Worm (Caenorhabditis elegans) whole organism, L3 larva: ENCODE measurements around the gene T10C6.10.

Experiments
- R02D3.7 ChIP-seq: fragments of 150-350 bp; optimal IDR thresholded peaks from 2 replicates; lab custom pipeline; 2014; ENCODE audit warnings: missing biosample characterization, missing genetic modification characterization
- aly-2 ChIP-seq: fragments of 150-350 bp; optimal IDR thresholded peaks from 2 replicates; lab custom pipeline; 2014; ENCODE audit warnings: missing biosample characterization, missing genetic modification characterization
- ama-1 ChIP-seq: fragments of 150-350 bp; optimal IDR thresholded peaks from 2 replicates; lab custom pipeline; 2018
- ceh-28 ChIP-seq: fragments of 150-350 bp; optimal IDR thresholded peaks from 2 replicates; lab custom pipeline; 2014; ENCODE audit warnings: missing biosample characterization, missing genetic modification reagents, missing genetic modification characterization
- ceh-82 ChIP-seq: fragments of 150-350 bp; optimal IDR thresholded peaks from 2 replicates; lab custom pipeline; 2014; ENCODE audit warnings: missing biosample characterization, missing genetic modification characterization
- daf-12 ChIP-seq: fragments of 150-350 bp; optimal IDR thresholded peaks from 2 replicates; lab custom pipeline; 2014; ENCODE audit warnings: missing biosample characterization, missing genetic modification reagents, missing genetic modification characterization
- egl-27 ChIP-seq: sonication (generic microtip); optimal IDR thresholded peaks from 4 replicates; lab custom pipeline; 2017; ENCODE audit warnings: missing biosample characterization, missing genetic modification reagents, missing genetic modification characterization
- elt-1 ChIP-seq: fragments of 150-350 bp; optimal IDR thresholded peaks from 2 replicates; lab custom pipeline; 2014; ENCODE audit warnings: missing biosample characterization, missing genetic modification characterization
- elt-2 ChIP-seq: sonication (generic microtip); optimal IDR thresholded peaks from 2 replicates; lab custom pipeline; 2016; ENCODE audit warnings: missing genetic modification reagents, mild to moderate bottlenecking, missing genetic modification characterization, missing compliant biosample characterization
- elt-3 ChIP-seq, 3 experiments: fragments of 150-350 bp in 1 of 3; sonication (generic microtip) in 2 of 3; optimal IDR thresholded peaks; 2 replicates in 2 of 3; 4 replicates in 1 of 3; lab custom pipeline; 2014 to 2017; ENCODE audit warnings: missing biosample characterization in 3 of 3, missing genetic modification characterization in 3 of 3
- fkh-10 ChIP-seq: sonication (generic microtip); optimal IDR thresholded peaks from 2 replicates; lab custom pipeline; 2017; ENCODE audit warnings: missing biosample characterization, missing genetic modification reagents, missing genetic modification characterization
- fkh-2 ChIP-seq: fragments of 150-350 bp; optimal IDR thresholded peaks from 2 replicates; lab custom pipeline; 2014; ENCODE audit warnings: missing biosample characterization, missing genetic modification reagents, missing genetic modification characterization
- fos-1 ChIP-seq: fragments of 150-350 bp; optimal IDR thresholded peaks from 2 replicates; lab custom pipeline; 2014; ENCODE audit warnings: missing biosample characterization, missing genetic modification characterization
- hmg-11 ChIP-seq: sonication (generic microtip); optimal IDR thresholded peaks from 2 replicates; lab custom pipeline; 2016; ENCODE audit warnings: missing genetic modification characterization, missing compliant biosample characterization
- lin-15B ChIP-seq: fragments of 150-350 bp; optimal IDR thresholded peaks from 2 replicates; lab custom pipeline; 2014; ENCODE audit warnings: missing biosample characterization, missing genetic modification characterization
- lin-39 ChIP-seq: fragments of 150-350 bp; optimal IDR thresholded peaks from 2 replicates; lab custom pipeline; 2018; ENCODE audit warnings: missing biosample characterization, missing genetic modification reagents, missing genetic modification characterization
- mdl-1 ChIP-seq: fragments of 150-350 bp; optimal IDR thresholded peaks from 2 replicates; lab custom pipeline; 2014; ENCODE audit warnings: missing biosample characterization, missing genetic modification characterization
- mml-1 ChIP-seq: fragments of 150-350 bp; sonication (generic microtip); optimal IDR thresholded peaks from 3 replicates; lab custom pipeline; 2014; ENCODE audit warnings: missing biosample characterization, missing genetic modification characterization
- nhr-12 ChIP-seq: fragments of 150-350 bp; optimal IDR thresholded peaks from 2 replicates; lab custom pipeline; 2014; ENCODE audit warnings: missing biosample characterization, missing genetic modification characterization
- nhr-23 ChIP-seq: fragments of 150-350 bp; optimal IDR thresholded peaks from 2 replicates; lab custom pipeline; 2014; ENCODE audit warnings: missing biosample characterization, missing genetic modification reagents, missing genetic modification characterization
- nhr-237 ChIP-seq: fragments of 150-350 bp; optimal IDR thresholded peaks from 2 replicates; lab custom pipeline; 2014; ENCODE audit warnings: missing biosample characterization, missing genetic modification characterization
- nhr-25 ChIP-seq: sonication (generic microtip); optimal IDR thresholded peaks from 2 replicates; lab custom pipeline; 2017; ENCODE audit warnings: missing biosample characterization, missing genetic modification characterization
- nhr-28 ChIP-seq: fragments of 150-350 bp; optimal IDR thresholded peaks from 2 replicates; lab custom pipeline; 2014; ENCODE audit warnings: missing biosample characterization, missing genetic modification characterization
- nhr-67 ChIP-seq: fragments of 150-350 bp; optimal IDR thresholded peaks from 2 replicates; lab custom pipeline; 2014; ENCODE audit warnings: missing biosample characterization, missing genetic modification characterization
- nhr-76 ChIP-seq: fragments of 150-350 bp; sonication (generic microtip); optimal IDR thresholded peaks from 5 replicates; lab custom pipeline; 2014; ENCODE audit warnings: missing biosample characterization, missing genetic modification characterization
- nhr-77 ChIP-seq: fragments of 150-350 bp; optimal IDR thresholded peaks from 2 replicates; lab custom pipeline; 2014; ENCODE audit warnings: missing biosample characterization, missing genetic modification characterization
- pqm-1 ChIP-seq: fragments of 150-350 bp; optimal IDR thresholded peaks from 2 replicates; lab custom pipeline; 2017; ENCODE audit warnings: missing biosample characterization, missing genetic modification characterization, inconsistent platforms
- sea-2 ChIP-seq: fragments of 150-350 bp; sonication (generic microtip); optimal IDR thresholded peaks from 4 replicates; lab custom pipeline; 2014; ENCODE audit warnings: missing biosample characterization, missing genetic modification reagents, missing genetic modification characterization
- skn-1 ChIP-seq: fragments of 150-350 bp; optimal IDR thresholded peaks from 2 replicates; lab custom pipeline; 2014; ENCODE audit warnings: missing biosample characterization, missing genetic modification characterization
- snpc-4 ChIP-seq: fragments of 150-350 bp; optimal IDR thresholded peaks from 2 replicates; lab custom pipeline; 2014; ENCODE audit warnings: missing biosample characterization, missing genetic modification characterization
- tbx-2 ChIP-seq: sonication (generic microtip); optimal IDR thresholded peaks from 2 replicates; lab custom pipeline; 2016; ENCODE audit warnings: mild to moderate bottlenecking, missing genetic modification characterization, missing compliant biosample characterization
- unc-39 ChIP-seq: sonication (generic microtip); optimal IDR thresholded peaks from 4 replicates; lab custom pipeline; 2017; ENCODE audit warnings: missing biosample characterization, missing genetic modification characterization
- unc-62 ChIP-seq: fragments of 150-350 bp; sonication (generic microtip); optimal IDR thresholded peaks from 4 replicates; lab custom pipeline; 2014; ENCODE audit warnings: missing biosample characterization, missing genetic modification reagents, missing genetic modification characterization
- ztf-11 ChIP-seq: fragments of 150-350 bp; optimal IDR thresholded peaks from 2 replicates; lab custom pipeline; 2014; ENCODE audit warnings: missing biosample characterization, missing genetic modification characterization

Gene T10C6.10

ce11 chrV:16062788-16063187, 26.6 kb downstream of the T10C6.10 start, which contains the start of gene F14H3.14:
TSS of gene F14H3.14 (minus strand) at chrV:16062888.
- no peak for TF ChIP-seq tbx-2
- TF ChIP-seq, all 47 proteins: peak for 0

ce11 chrV:16068938-16069337, 32.7 kb downstream of the T10C6.10 start, which contains the start of gene cyp-35D1:
TSS of gene cyp-35D1 (plus strand) at chrV:16069238.
- TF ChIP-seq aly-2 (tag; lab: Kevin White, UChicago) (no peak), elt-2 (tag; lab: Kevin White, UChicago) (no peak), ztf-11 (tag; lab: Kevin White, UChicago) (no peak), R02D3.7 (tag; lab: Kevin White, UChicago) (no peak), ceh-82 (tag; lab: Kevin White, UChicago) (no peak), nhr-67 (no peak), sea-2 (GFP tag; lab: Kevin White, UChicago) (no peak), unc-62 (no peak), snpc-4 (no peak), mdl-1 (no peak), lin-15B (no peak), fos-1 (no peak), nhr-12 (tag; lab: Kevin White, UChicago) (no peak), mml-1 (tag; lab: Kevin White, UChicago) (no peak), nhr-28 (tag; lab: Kevin White, UChicago) (no peak), fkh-10 (GFP tag; lab: Kevin White, UChicago) (no peak), elt-3 (tag; optimal IDR thresholded peaks at IDR 0.05; lab: Kevin White, UChicago) (no peak), elt-1 (no peak), lin-39 (tag; lab: Kevin White, UChicago) (no peak), hmg-11 (tag; lab: Kevin White, UChicago) (no peak)

ce11 chrV:16071167-16071566, 35.0 kb downstream of the T10C6.10 start, which contains the start of gene nhr-176:
TSS of gene nhr-176 (plus strand) at chrV:16071325.
- TF ChIP-seq elt-2 (tag; lab: Kevin White, UChicago), result peak; percentile 55
- no peak for TF ChIP-seq skn-1 (tag; lab: Kevin White, UChicago)
- TF ChIP-seq pqm-1 (tag; lab: Kevin White, UChicago), result peak; percentile 38

- no peak for TF ChIP-seq daf-12 (tag; lab: Kevin White, UChicago)
- TF ChIP-seq unc-62, result no peak
- TF ChIP-seq nhr-67, result no peak
- no peak for TF ChIP-seq nhr-25
- no peak for TF ChIP-seq snpc-4
- no peak for TF ChIP-seq tbx-2
- TF ChIP-seq sea-2 (GFP tag; lab: Kevin White, UChicago), result no peak
- TF ChIP-seq mml-1 (tag; lab: Kevin White, UChicago), result no peak
- TF ChIP-seq nhr-77 (tag; lab: Kevin White, UChicago), result no peak
- TF ChIP-seq ceh-28 (tag; lab: Kevin White, UChicago), result no peak
- no peak for TF ChIP-seq fkh-2 (tag; lab: Kevin White, UChicago)
- no peak for TF ChIP-seq nhr-237
- no peak for TF ChIP-seq nhr-23 (tag; lab: Kevin White, UChicago)
- no peak for TF ChIP-seq unc-39 (tag; lab: Kevin White, UChicago)
- TF ChIP-seq lin-15B, result no peak
Observed at ce11 chrV:16073856-16074255, 37.6 kb downstream of the T10C6.10 start, which contains the start of gene srj-10. TSS of gene srj-10 (minus strand) at chrV:16073956.

- TF ChIP-seq egl-27 (no peak), fkh-10 (GFP tag; lab: Kevin White, UChicago) (no peak), ama-1 (lab: Kevin White, UChicago) (no peak), elt-2 (tag; lab: Kevin White, UChicago) (peak; percentile 79), pqm-1 (tag; lab: Kevin White, UChicago) (peak; percentile 47), nhr-77 (tag; lab: Kevin White, UChicago) (no peak)
Observed at ce11 chrV:16075250-16075709, 39.1 kb downstream of the T10C6.10 start, which contains the start of the genes F14H3.12 and srj-29. TSS of gene F14H3.12 (minus strand) at chrV:16075323. TSS of gene srj-29 (plus strand) at chrV:16075659.

DNA sequence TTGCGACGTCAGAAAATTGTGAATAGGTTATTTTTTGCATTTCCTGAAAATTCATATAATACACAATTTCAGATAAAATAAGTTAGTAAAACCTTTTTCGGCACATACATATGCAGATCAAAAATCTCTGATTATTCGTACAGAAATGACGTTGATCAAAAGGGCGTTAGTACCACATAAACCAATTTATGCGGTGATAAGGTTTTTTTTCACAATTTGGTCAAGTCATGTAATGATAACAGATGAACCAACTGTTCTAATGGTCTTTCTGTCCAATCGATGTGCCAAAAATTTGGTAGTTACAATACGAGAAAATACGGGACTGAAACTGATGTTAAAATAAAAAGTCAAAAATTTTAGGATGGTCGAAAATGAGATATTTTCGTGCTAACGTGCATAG, 43.8 kb downstream of the T10C6.10 start:
- peak; percentile 84 for TF ChIP-seq elt-2 (tag; lab: Kevin White, UChicago)
- peak; percentile 74 for TF ChIP-seq pqm-1 (tag; lab: Kevin White, UChicago)
- no peak for TF ChIP-seq nhr-76 (tag; lab: Kevin White, UChicago)
